Fruit fly (Drosophila melanogaster): ENCODE data around the gene CG12259.

The CG12259 gene

DNA sequence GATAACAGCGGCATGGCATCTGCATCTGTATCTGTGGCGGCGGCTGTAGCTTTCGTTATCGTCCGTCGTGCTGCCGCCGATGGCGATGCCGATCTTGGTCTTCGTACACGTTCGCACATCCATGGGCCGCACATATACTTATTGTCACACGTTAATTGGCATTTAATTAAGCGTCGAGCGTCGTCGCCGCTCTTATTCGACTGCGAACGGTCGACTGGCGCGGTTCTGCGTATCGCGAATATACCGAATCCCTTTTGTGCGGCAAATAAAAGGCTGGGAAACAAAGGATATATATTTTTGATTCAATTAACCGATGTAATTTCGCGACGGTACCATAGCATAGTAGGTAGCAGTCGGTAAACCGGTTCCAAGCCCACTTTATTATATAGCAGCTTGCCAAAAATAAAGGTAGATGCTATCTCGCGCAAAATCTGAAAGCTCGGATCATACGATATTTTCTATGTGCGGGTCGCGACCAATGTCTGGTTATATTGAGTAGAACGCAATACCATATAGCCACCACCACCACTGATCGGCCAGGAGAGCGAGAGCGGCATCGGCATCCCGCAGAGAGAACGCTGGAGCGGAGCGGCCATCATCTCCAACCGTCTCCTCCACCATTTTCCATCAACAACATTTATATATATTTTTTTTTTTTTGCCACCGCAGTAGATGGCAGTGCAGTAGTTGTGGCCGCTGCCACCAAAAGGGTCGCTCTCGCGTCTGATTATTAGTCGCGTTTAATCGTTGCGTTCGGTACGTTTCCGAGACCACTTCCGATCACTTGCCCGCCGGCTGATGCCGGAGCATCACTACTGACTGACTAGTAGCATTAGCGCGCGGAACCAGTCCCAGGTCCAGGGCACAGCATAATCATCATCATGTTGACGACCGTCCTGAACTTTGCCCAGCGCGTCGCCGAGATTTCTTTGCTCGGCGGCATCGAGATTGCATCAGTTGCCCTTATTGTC is 4.4 kb upstream of the CG12259 start, which contains the start of gene mino (continued):
- TF ChIP-seq lov (optimal IDR thresholded peaks at IDR 0.05) (no peak), lov (GFP tag; IDR thresholded peaks at IDR 0.05) (no peak), CG30020 (tag; optimal IDR thresholded peaks at IDR 0.05) (no peak), Dp (GFP tag; optimal IDR thresholded peaks at IDR 0.05) (no peak), CG1647 (GFP tag; optimal IDR thresholded peaks at IDR 0.05) (no peak), CG7987 (GFP tag; optimal IDR thresholded peaks at IDR 0.05) (peak; percentile 67), CG9817 (tag; optimal IDR thresholded peaks at IDR 0.05) (no peak), CG2129 (GFP tag; IDR thresholded peaks at IDR 0.05; ENCODE audit: partially characterized antibody) (no peak), CG3847 (GFP tag; IDR thresholded peaks at IDR 0.05) (no peak), zfh2 (GFP tag; optimal IDR thresholded peaks at IDR 0.05) (no peak), unc-4 (GFP tag; IDR thresholded peaks at IDR 0.05; ENCODE audit: partially characterized antibody) (no peak), Doc2 (GFP tag; IDR thresholded peaks at IDR 0.05) (no peak), gro (GFP tag; optimal IDR thresholded peaks at IDR 0.05) (peak; percentile 11), lilli (GFP tag; optimal IDR thresholded peaks at IDR 0.05) (no peak), CG7556 (GFP tag; optimal IDR thresholded peaks at IDR 0.05) (no peak), tin (GFP tag; optimal IDR thresholded peaks at IDR 0.05) (no peak), H15 (GFP tag; IDR thresholded peaks at IDR 0.05) (no peak), Meics (GFP tag; optimal IDR thresholded peaks at IDR 0.05) (peak; percentile 24), CG5180 (GFP tag; optimal IDR thresholded peaks at IDR 0.05) (no peak), CG10366 (GFP tag; IDR thresholded peaks at IDR 0.05) (no peak), Abd-B (GFP tag; optimal IDR thresholded peaks at IDR 0.05) (no peak), gcm2 (GFP tag; optimal IDR thresholded peaks at IDR 0.05) (no peak), CG4617 (GFP tag; optimal IDR thresholded peaks at IDR 0.05; ENCODE audit: borderline replicate concordance) (no peak), peb (GFP tag; IDR thresholded peaks at IDR 0.05) (no peak), Camta (GFP tag; optimal IDR thresholded peaks at IDR 0.05) (no peak), CG4360 (GFP tag; IDR thresholded peaks at IDR 0.05) (no peak), Dek (tag; optimal IDR thresholded peaks at IDR 0.05) (no peak), cwo (GFP tag; optimal IDR thresholded peaks at IDR 0.05) (peak; percentile 20), CG15514 (GFP tag; optimal IDR thresholded peaks at IDR 0.05) (peak; percentile 68), tap (tag; optimal IDR thresholded peaks at IDR 0.05) (no peak), CG13775 (GFP tag; optimal IDR thresholded peaks at IDR 0.05) (peak; percentile 20), MBD-R2 (GFP tag; IDR thresholded peaks at IDR 0.05) (no peak), emc (GFP tag; optimal IDR thresholded peaks at IDR 0.05) (no peak), CG11093 (GFP tag; IDR thresholded peaks at IDR 0.05) (no peak), luna (GFP tag; optimal IDR thresholded peaks at IDR 0.05) (no peak), CG13894 (tag; optimal IDR thresholded peaks at IDR 0.05) (peak; percentile 99), pan (optimal IDR thresholded peaks at IDR 0.05) (no peak), pan (GFP tag; optimal IDR thresholded peaks at IDR 0.05 in 1 of 2, IDR thresholded peaks at IDR 0.05 in 1 of 2) (no peak), CG5953 (GFP tag; IDR thresholded peaks at IDR 0.05) (peak; percentile 34; the same call in 1 of the 2 replicates), pum (GFP tag; optimal IDR thresholded peaks at IDR 0.05) (no peak), Myb (GFP tag; optimal IDR thresholded peaks at IDR 0.05) (no peak), E2f1 (GFP tag; IDR thresholded peaks at IDR 0.05) (no peak)

All from whole organism, embryonic.